Worm (Caenorhabditis elegans): Measurements from ENCODE around the gene aex-2.

DNA sequence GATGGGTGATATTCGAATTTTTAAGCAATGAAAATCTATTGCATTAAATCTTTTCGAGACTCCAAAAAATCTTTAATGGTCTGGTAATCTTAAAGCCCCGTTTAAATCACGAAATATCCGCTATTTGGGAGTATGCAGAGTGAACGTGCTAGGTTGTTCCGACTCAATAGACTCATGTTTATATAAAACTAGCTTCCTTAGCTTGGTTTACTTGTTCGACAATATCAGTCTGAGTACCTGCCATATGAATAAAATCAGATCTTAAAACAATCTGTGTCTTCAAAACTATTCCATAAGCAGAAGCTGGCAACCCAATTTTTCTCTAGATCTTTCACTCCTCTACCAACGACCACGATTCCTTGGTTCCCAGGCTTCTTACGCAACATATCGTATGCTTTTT is 49.7 kb downstream of the aex-2 start:
- TF ChIP-seq zag-1 (tag; optimal IDR thresholded peaks at IDR 0.05) (no peak), pqm-1 (tag; optimal IDR thresholded peaks at IDR 0.05) (no peak), lsy-2 (tag; optimal IDR thresholded peaks at IDR 0.05) (no peak), nhr-28 (tag; optimal IDR thresholded peaks at IDR 0.05) (no peak)
